Worm (Caenorhabditis elegans) whole organism, midembryonic: ENCODE measurements around the gene Y37E11B.10.

Experiments used
- T22C8.4 ChIP-seq: fragments of 200-800 bp; sonication (Bioruptor generic); IDR thresholded peaks from 2 replicates; pipeline ENCODE4 v1.3.6; 2022; ENCODE audit warnings: missing genetic modification characterization, missing compliant biosample characterization
- cog-1 ChIP-seq: sonication (generic microtip); optimal IDR thresholded peaks from 2 replicates; lab custom pipeline; 2016; ENCODE audit warnings: missing genetic modification characterization, missing compliant biosample characterization
- flt-1 ChIP-seq: fragments of 200-800 bp; sonication (Bioruptor generic); IDR thresholded peaks from 2 replicates; pipeline ENCODE4 v1.3.6; 2022; ENCODE audit warnings: missing genetic modification characterization, missing compliant biosample characterization
- klf-2 ChIP-seq: fragments of 200-800 bp; sonication (Bioruptor generic); conservative IDR thresholded peaks from 2 replicates; pipeline ENCODE4 v1.3.6; 2022; ENCODE audit warnings: missing genetic modification reagents, missing genetic modification characterization, missing compliant biosample characterization
- med-1 ChIP-seq: sonication (generic microtip); optimal IDR thresholded peaks from 2 replicates; lab custom pipeline; 2017; ENCODE audit warnings: missing genetic modification characterization, mild to moderate bottlenecking, missing compliant biosample characterization, antibody characterized with exemption, missing genetic modification reagents; ENCODE audit not compliant: insufficient read depth
- ref-1 ChIP-seq: fragments of 200-800 bp; sonication (Bioruptor generic); conservative IDR thresholded peaks from 2 replicates; pipeline ENCODE4 v1.3.6; 2022; ENCODE audit warnings: missing genetic modification reagents, missing genetic modification characterization, missing compliant biosample characterization
- tab-1 ChIP-seq: fragments of 200-800 bp; sonication (Bioruptor generic); IDR thresholded peaks from 2 replicates; pipeline ENCODE4 v1.3.6; 2022; ENCODE audit warnings: missing genetic modification characterization, missing compliant biosample characterization
- ztf-23 ChIP-seq: fragments of 200-800 bp; sonication (Bioruptor generic); IDR thresholded peaks from 2 replicates; pipeline ENCODE4 v1.3.6; 2022; ENCODE audit warnings: missing genetic modification reagents, missing genetic modification characterization, missing compliant biosample characterization
- ztf-29 ChIP-seq: fragments of 200-800 bp; sonication (Bioruptor generic); IDR thresholded peaks from 2 replicates; pipeline ENCODE4 v1.3.6; 2022; ENCODE audit warnings: missing genetic modification reagents, missing genetic modification characterization, missing compliant biosample characterization

- TF ChIP-seq flt-1 (GFP tag; lab: Robert Waterston, UW), result no peak
- no peak for TF ChIP-seq klf-2
- TF ChIP-seq med-1, result no peak
- TF ChIP-seq ztf-23, result no peak
- TF ChIP-seq tab-1 (GFP tag; lab: Robert Waterston, UW), result no peak
- TF ChIP-seq ztf-29 (GFP tag; lab: Robert Waterston, UW), result no peak
- TF ChIP-seq ref-1, result no peak
- no peak for TF ChIP-seq cog-1 (tag; lab: Kevin White, UChicago)
- TF ChIP-seq T22C8.4, result no peak
Measured at ce11 chrIV:3604104-3604503, 2.2 kb downstream of the Y37E11B.10 start.
